Fruit fly (Drosophila melanogaster) whole organism, embryonic: ENCODE data around the gene Rsph3.
A peak's percentile ranks its signal among the peaks of the same experiment; 100 is the strongest.

ENCODE experiments used
- Atf-2 ChIP-seq: fragments of 200-800 bp; sonication (Bioruptor generic); optimal IDR thresholded peaks from 2 replicates; lab custom pipeline; 2016; ENCODE audit warnings: missing biosample characterization, missing genetic modification characterization
- Bdp1 ChIP-seq: fragments of 200-800 bp; sonication (Bioruptor generic); optimal IDR thresholded peaks from 3 replicates; lab custom pipeline; 2016; ENCODE audit warnings: missing biosample characterization, missing genetic modification characterization
- Bgb ChIP-seq: fragments of 200-800 bp; sonication (Bioruptor generic); IDR thresholded peaks from 2 replicates; pipeline ENCODE4 v1.3.6; 2022; ENCODE audit warnings: missing biosample characterization, missing genetic modification characterization; ENCODE audit not compliant: partially characterized antibody
- BtbVII ChIP-seq: fragments of 200-800 bp; sonication (Bioruptor generic); optimal IDR thresholded peaks from 3 replicates; lab custom pipeline; 2017; ENCODE audit warnings: missing biosample characterization, mild to moderate bottlenecking, missing genetic modification characterization
- Bteb2 ChIP-seq: fragments of 200-800 bp; sonication (Bioruptor generic); optimal IDR thresholded peaks from 2 replicates; lab custom pipeline; 2016; ENCODE audit warnings: missing biosample characterization, missing genetic modification characterization
- CG10147 ChIP-seq: fragments of 200-800 bp; sonication (Bioruptor generic); optimal IDR thresholded peaks from 2 replicates; lab custom pipeline; 2019; ENCODE audit warnings: missing biosample characterization, mild to moderate bottlenecking, missing genetic modification characterization, moderate library complexity
- CG17912 ChIP-seq: fragments of 200-800 bp; sonication (Bioruptor generic); optimal IDR thresholded peaks from 2 replicates; lab custom pipeline; 2018; ENCODE audit warnings: missing biosample characterization, mild to moderate bottlenecking, missing genetic modification characterization
- CG18599 ChIP-seq: fragments of 200-800 bp; sonication (Bioruptor generic); optimal IDR thresholded peaks from 3 replicates; lab custom pipeline; 2017; ENCODE audit warnings: missing biosample characterization, missing genetic modification characterization, mild to moderate bottlenecking, moderate library complexity, missing genetic modification reagents
- CG2678 ChIP-seq: fragments of 200-800 bp; sonication (Bioruptor generic); optimal IDR thresholded peaks from 3 replicates; lab custom pipeline; 2019; ENCODE audit warnings: missing biosample characterization, mild to moderate bottlenecking, missing genetic modification characterization, moderate library complexity
- CG2889 ChIP-seq: fragments of 200-800 bp; sonication (Bioruptor generic); IDR thresholded peaks from 3 replicates; pipeline ENCODE4 v1.3.6; 2022; ENCODE audit warnings: missing biosample characterization, missing genetic modification characterization
- CG30020 ChIP-seq: fragments of 200-800 bp; optimal IDR thresholded peaks from 2 replicates; lab custom pipeline; 2019; ENCODE audit warnings: missing biosample characterization, mild to moderate bottlenecking, missing genetic modification characterization, moderate library complexity
- CG3065 ChIP-seq: fragments of 200-800 bp; sonication (Bioruptor generic); optimal IDR thresholded peaks from 2 replicates; lab custom pipeline; 2016; ENCODE audit warnings: missing biosample characterization, missing genetic modification characterization
- CG3995 ChIP-seq: fragments of 200-800 bp; sonication (Bioruptor generic); optimal IDR thresholded peaks from 3 replicates; lab custom pipeline; 2016; ENCODE audit warnings: missing biosample characterization, missing genetic modification characterization
- CG4360 ChIP-seq: fragments of 200-800 bp; sonication (Bioruptor generic); IDR thresholded peaks from 2 replicates; pipeline ENCODE4 v1.3.6; 2022; ENCODE audit warnings: missing biosample characterization, missing genetic modification characterization
- CG5180 ChIP-seq: fragments of 200-800 bp; sonication (Bioruptor generic); optimal IDR thresholded peaks from 3 replicates; lab custom pipeline; 2017; ENCODE audit warnings: missing biosample characterization, missing genetic modification characterization, mild to moderate bottlenecking, moderate library complexity, missing genetic modification reagents
- CG7745 ChIP-seq: fragments of 200-800 bp; sonication (Bioruptor generic); optimal IDR thresholded peaks from 2 replicates; lab custom pipeline; 2018; ENCODE audit warnings: missing biosample characterization, mild to moderate bottlenecking, missing genetic modification characterization, moderate library complexity
- CG7987 ChIP-seq: fragments of 200-800 bp; sonication (Bioruptor generic); optimal IDR thresholded peaks from 2 replicates; lab custom pipeline; 2018; ENCODE audit warnings: missing biosample characterization, mild to moderate bottlenecking, missing genetic modification characterization, moderate library complexity
- CkIIα-i1 ChIP-seq: fragments of 200-800 bp; sonication (Bioruptor generic); IDR thresholded peaks from 2 replicates; pipeline ENCODE4 v1.3.6; 2022; ENCODE audit warnings: missing biosample characterization, missing genetic modification characterization
- CoRest ChIP-seq: fragments of 200-800 bp; sonication (Bioruptor generic); optimal IDR thresholded peaks from 3 replicates; lab custom pipeline; 2018; ENCODE audit warnings: missing biosample characterization, mild to moderate bottlenecking, missing genetic modification characterization, moderate library complexity
- Elba2 ChIP-seq: fragments of 200-800 bp; sonication (Bioruptor generic); optimal IDR thresholded peaks from 3 replicates; lab custom pipeline; 2016; ENCODE audit warnings: missing biosample characterization, missing genetic modification characterization
- Ets65A ChIP-seq: fragments of 200-800 bp; sonication (Bioruptor generic); peaks from one replicate; lab custom pipeline; 2016; ENCODE audit warnings: missing biosample characterization, missing genetic modification characterization
- Fer3 ChIP-seq: fragments of 200-800 bp; sonication (Bioruptor generic); optimal IDR thresholded peaks from 2 replicates; lab custom pipeline; 2018; ENCODE audit warnings: missing biosample characterization, mild to moderate bottlenecking, missing genetic modification characterization, moderate library complexity
- Gug ChIP-seq: fragments of 200-800 bp; sonication (Bioruptor generic); IDR thresholded peaks from 4 replicates; pipeline ENCODE4 v1.3.6; 2022; ENCODE audit warnings: missing biosample characterization, missing genetic modification characterization
- HLH3B ChIP-seq: fragments of 200-800 bp; sonication (Bioruptor generic); IDR thresholded peaks from 2 replicates; pipeline ENCODE4 v1.3.6; 2022; ENCODE audit warnings: missing biosample characterization, missing genetic modification characterization
- HLH54F ChIP-seq: fragments of 200-800 bp; sonication (Bioruptor generic); optimal IDR thresholded peaks from 3 replicates; lab custom pipeline; 2016; ENCODE audit warnings: missing biosample characterization, missing genetic modification characterization
- Hand ChIP-seq: fragments of 200-800 bp; sonication (Bioruptor generic); optimal IDR thresholded peaks from 2 replicates; lab custom pipeline; 2017; ENCODE audit warnings: mild to moderate bottlenecking, missing biosample characterization, missing genetic modification reagents, missing genetic modification characterization
- HmgZ ChIP-seq: fragments of 200-800 bp; sonication (Bioruptor generic); optimal IDR thresholded peaks from 2 replicates; lab custom pipeline; 2018; ENCODE audit warnings: missing biosample characterization, mild to moderate bottlenecking, missing genetic modification characterization
- Hr51 ChIP-seq, 2 experiments: fragments of 200-800 bp; sonication (Bioruptor generic); optimal IDR thresholded peaks; 2 replicates in 1 of 2; 3 replicates in 1 of 2; lab custom pipeline; 2016 to 2018; ENCODE audit warnings: missing biosample characterization in 2 of 2, missing genetic modification characterization in 2 of 2, mild to moderate bottlenecking in 1 of 2, moderate library complexity in 1 of 2
- Mrtf ChIP-seq: fragments of 200-800 bp; sonication (Bioruptor generic); IDR thresholded peaks from 3 replicates; pipeline ENCODE4 v1.3.6; 2022; ENCODE audit warnings: missing biosample characterization, missing genetic modification characterization
- Rx ChIP-seq: fragments of 200-800 bp; sonication (Bioruptor generic); IDR thresholded peaks from 2 replicates; pipeline ENCODE4 v1.3.6; 2022; ENCODE audit warnings: missing biosample characterization, missing genetic modification characterization
- Tbp ChIP-seq: fragments of >200 bp; optimal IDR thresholded peaks from 2 replicates; lab custom pipeline; 2018; ENCODE audit warnings: missing biosample characterization, missing genetic modification characterization
- Xrp1 ChIP-seq: fragments of 200-800 bp; sonication (Bioruptor generic); IDR thresholded peaks from 2 replicates; pipeline ENCODE4 v1.3.6; 2022; ENCODE audit warnings: missing biosample characterization, missing genetic modification characterization
- aop ChIP-seq: fragments of 200-800 bp; sonication (Bioruptor generic); IDR thresholded peaks from 2 replicates; pipeline ENCODE4 v1.3.6; 2022; ENCODE audit warnings: missing biosample characterization, missing genetic modification characterization
- ato ChIP-seq: fragments of 200-800 bp; sonication (Bioruptor generic); IDR thresholded peaks from 2 replicates; pipeline ENCODE4 v1.3.6; 2022; ENCODE audit warnings: missing biosample characterization, missing genetic modification characterization; ENCODE audit not compliant: partially characterized antibody
- az2 ChIP-seq: fragments of 200-800 bp; sonication (Bioruptor generic); optimal IDR thresholded peaks from 3 replicates; lab custom pipeline; 2016; ENCODE audit warnings: missing biosample characterization, missing genetic modification characterization
- bigmax ChIP-seq: fragments of 200-800 bp; sonication (Bioruptor generic); optimal IDR thresholded peaks from 2 replicates; lab custom pipeline; 2018; ENCODE audit warnings: missing biosample characterization, mild to moderate bottlenecking, missing genetic modification characterization
- btn ChIP-seq: fragments of 200-800 bp; sonication (Bioruptor generic); optimal IDR thresholded peaks from 2 replicates; lab custom pipeline; 2016; ENCODE audit warnings: missing biosample characterization, missing genetic modification characterization
- chif ChIP-seq, 2 experiments: fragments of 200-800 bp; sonication (Bioruptor generic); optimal IDR thresholded peaks; 3 replicates each; lab custom pipeline; 2016; ENCODE audit warnings: missing biosample characterization in 2 of 2, missing genetic modification characterization in 2 of 2
- dimm ChIP-seq: fragments of 200-800 bp; sonication (Bioruptor generic); IDR thresholded peaks from 2 replicates; pipeline ENCODE4 v1.3.6; 2022; ENCODE audit warnings: missing biosample characterization, missing genetic modification characterization
- gcm2 ChIP-seq: fragments of 200-800 bp; sonication (Bioruptor generic); optimal IDR thresholded peaks from 2 replicates; lab custom pipeline; 2016; ENCODE audit warnings: missing biosample characterization, missing genetic modification characterization
- gt ChIP-seq: fragments of 200-800 bp; sonication (Bioruptor generic); IDR thresholded peaks from 2 replicates; pipeline ENCODE4 v1.3.6; 2022; ENCODE audit warnings: missing biosample characterization, missing genetic modification characterization
- h ChIP-seq: fragments of >200 bp; optimal IDR thresholded peaks from 2 replicates; lab custom pipeline; 2017
- her ChIP-seq: fragments of 200-800 bp; sonication (Bioruptor generic); optimal IDR thresholded peaks from 2 replicates; lab custom pipeline; 2016; ENCODE audit warnings: missing biosample characterization, missing genetic modification characterization
- otp ChIP-seq: fragments of 200-800 bp; sonication (Bioruptor generic); IDR thresholded peaks from 3 replicates; pipeline ENCODE4, ENCODE4 v1.3.6; 2022; ENCODE audit warnings: missing biosample characterization, missing genetic modification characterization
- peb ChIP-seq: fragments of 200-800 bp; sonication (Bioruptor generic); IDR thresholded peaks from 2 replicates; pipeline ENCODE4 v1.3.6; 2022; ENCODE audit warnings: missing biosample characterization, missing genetic modification characterization
- ranshi ChIP-seq: fragments of 200-800 bp; sonication (Bioruptor generic); IDR thresholded peaks from 2 replicates; pipeline ENCODE4 v1.3.6; 2022; ENCODE audit warnings: missing biosample characterization, missing genetic modification characterization
- sug ChIP-seq: fragments of 200-800 bp; optimal IDR thresholded peaks from 2 replicates; lab custom pipeline; 2019; ENCODE audit warnings: missing biosample characterization, mild to moderate bottlenecking, missing genetic modification characterization, moderate library complexity
- tio ChIP-seq: fragments of 200-800 bp; sonication (Bioruptor generic); optimal IDR thresholded peaks from 2 replicates; lab custom pipeline; 2017; ENCODE audit warnings: missing biosample characterization, missing genetic modification characterization, inconsistent platforms
- trem ChIP-seq: fragments of 200-800 bp; optimal IDR thresholded peaks from 3 replicates; lab custom pipeline; 2019; ENCODE audit warnings: missing biosample characterization, mild to moderate bottlenecking, missing genetic modification characterization, moderate library complexity
- unc-4 ChIP-seq: fragments of 200-800 bp; sonication (Bioruptor generic); IDR thresholded peaks from 2 replicates; pipeline ENCODE4 v1.3.6; 2022; ENCODE audit warnings: missing biosample characterization, missing genetic modification characterization; ENCODE audit not compliant: partially characterized antibody
- z ChIP-seq: fragments of 200-800 bp; sonication (Bioruptor generic); IDR thresholded peaks from 3 replicates; pipeline ENCODE4 v1.3.6; 2022; ENCODE audit warnings: missing biosample characterization, missing genetic modification characterization
- zfh1 ChIP-seq: fragments of 200-800 bp; sonication (Bioruptor generic); IDR thresholded peaks from 3 replicates; pipeline ENCODE4 v1.3.6; 2022; ENCODE audit warnings: missing biosample characterization, missing genetic modification characterization

Rsph3 gene

DNA sequence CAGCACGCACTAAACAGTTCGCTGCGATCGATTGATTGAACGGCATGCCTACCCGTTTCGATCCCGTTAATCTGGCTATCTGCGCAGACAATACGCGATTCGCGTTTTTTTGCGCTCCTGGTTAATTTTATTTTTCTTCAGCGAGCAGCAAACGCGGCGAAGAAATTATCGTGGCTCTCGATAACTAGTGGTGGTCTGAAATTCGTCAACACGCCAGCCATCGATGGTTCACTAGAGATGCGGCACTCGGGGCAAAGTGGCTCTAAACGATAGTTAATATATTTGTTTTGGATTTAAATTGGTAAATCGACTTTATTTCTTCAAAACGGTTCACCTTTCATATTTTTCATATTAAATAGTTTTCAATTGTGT lies 20.1 kb downstream of the Rsph3 start, which contains the start of gene dikar (continued):
- TF ChIP-seq unc-4 (peak; percentile 67; the same call in 1 of the 2 replicates), CG2889 (GFP tag; lab: Robert Waterston, UW) (peak; percentile 33; the same call in 1 of the 3 replicates), peb (GFP tag; lab: Robert Waterston, UW) (peak; percentile 45), trem (peak; percentile 22), Ets65A (GFP tag; lab: Kevin White, UChicago) (peak; percentile 94), Rx (peak; percentile 54), Atf-2 (GFP tag; lab: Kevin White, UChicago) (no peak), CG17912 (GFP tag; lab: Kevin White, UChicago) (no peak), az2 (GFP tag; lab: Kevin White, UChicago) (peak; percentile 47), Mrtf (peak; percentile 50; the same call in 1 of the 3 replicates), CG7745 (tag; lab: Kevin White, UChicago) (no peak), gcm2 (GFP tag; lab: Kevin White, UChicago) (no peak), z (GFP tag; lab: Robert Waterston, UW) (no peak), dimm (0 out of 2 replicates have a peak, but pooled peaks have one; percentile 15), CG30020 (peak; percentile 38), btn (GFP tag; lab: Kevin White, UChicago) (no peak), Fer3 (no peak), CkIIα-i1 (GFP tag; lab: Robert Waterston, UW) (no peak), CG4360 (GFP tag; lab: Robert Waterston, UW) (no peak), Gug (GFP tag; lab: Robert Waterston, UW) (peak; percentile 88), Hr51 (GFP tag; optimal IDR thresholded peaks at IDR 0.05; lab: Kevin White, UChicago) (peak in 1 of 2 experiments; percentile 47), bigmax (GFP tag; lab: Kevin White, UChicago) (peak; percentile 56), CG18599 (GFP tag; lab: Kevin White, UChicago) (no peak), CoRest (tag; lab: Kevin White, UChicago) (peak; percentile 54), Elba2 (no peak), tio (GFP tag; lab: Kevin White, UChicago) (no peak), CG10147 (GFP tag; lab: Kevin White, UChicago) (no peak), zfh1 (GFP tag; lab: Robert Waterston, UW) (peak; percentile 77), CG3065 (GFP tag; lab: Kevin White, UChicago) (peak; percentile 11), sug (tag; lab: Kevin White, UChicago) (peak; percentile 48), HLH54F (peak; percentile 37), Bteb2 (peak; percentile 10), BtbVII (no peak), HLH3B (GFP tag; lab: Robert Waterston, UW) (peak; percentile 23; the same call in 1 of the 2 replicates), Xrp1 (GFP tag; lab: Robert Waterston, UW) (peak; percentile 59), otp (peak; percentile 36; the same call in 1 of the 3 replicates), CG7987 (GFP tag; lab: Kevin White, UChicago) (no peak), CG2678 (tag; lab: Kevin White, UChicago) (no peak), chif (GFP tag; optimal IDR thresholded peaks at IDR 0.05; lab: Kevin White, UChicago) (no peak), ato (GFP tag; lab: Robert Waterston, UW) (peak; percentile 66), CG3995 (GFP tag; lab: Kevin White, UChicago) (no peak), gt (GFP tag; lab: Robert Waterston, UW) (no peak), h (no peak), CG5180 (GFP tag; lab: Kevin White, UChicago) (no peak), Bgb (GFP tag; lab: Robert Waterston, UW) (peak; percentile 83), Tbp (GFP tag; lab: Kevin White, UChicago) (no peak), ranshi (GFP tag; lab: Robert Waterston, UW) (no peak; the same call in 1 of the 2 replicates), aop (GFP tag; lab: Robert Waterston, UW) (peak; percentile 74; the same call in 1 of the 2 replicates), her (GFP tag; lab: Kevin White, UChicago) (no peak), HmgZ (tag; lab: Kevin White, UChicago) (no peak), Hand (GFP tag; lab: Kevin White, UChicago) (no peak), Bdp1 (GFP tag; lab: Kevin White, UChicago) (no peak)
